Worm (Caenorhabditis elegans) whole organism, late embryonic: ENCODE measurements around the gene F44G4.1.
A peak's percentile ranks its signal among the peaks of the same experiment; 100 is the strongest.

ENCODE experiments used
- C08G9.2 ChIP-seq: sonication (generic microtip); optimal IDR thresholded peaks from 2 replicates; lab custom pipeline; 2016; ENCODE audit warnings: mild to moderate bottlenecking, missing genetic modification characterization, moderate library complexity, missing compliant biosample characterization
- F13H6.1 ChIP-seq: sonication (generic microtip); optimal IDR thresholded peaks from 2 replicates; lab custom pipeline; 2016; ENCODE audit warnings: missing genetic modification characterization, missing compliant biosample characterization
- K09A11.1 ChIP-seq: sonication (generic microtip); optimal IDR thresholded peaks from 2 replicates; lab custom pipeline; 2017; ENCODE audit warnings: antibody characterized with exemption, mild to moderate bottlenecking, missing genetic modification characterization, missing compliant biosample characterization; ENCODE audit not compliant: insufficient read depth
- Y22D7AL.16 ChIP-seq: sonication (generic microtip); optimal IDR thresholded peaks from 2 replicates; lab custom pipeline; 2016; ENCODE audit warnings: missing genetic modification characterization, missing compliant biosample characterization
- ceh-14 ChIP-seq: sonication (generic microtip); optimal IDR thresholded peaks from 2 replicates; lab custom pipeline; 2016; ENCODE audit warnings: missing genotype, missing genetic modification characterization, missing compliant biosample characterization
- ceh-18 ChIP-seq: sonication (generic microtip); optimal IDR thresholded peaks from 2 replicates; lab custom pipeline; 2016; ENCODE audit warnings: missing genetic modification characterization, missing compliant biosample characterization
- ceh-19 ChIP-seq: fragments of 200-800 bp; sonication (Bioruptor generic); optimal IDR thresholded peaks from 2 replicates; lab custom pipeline; 2018; ENCODE audit warnings: mild to moderate bottlenecking, missing genetic modification characterization, missing compliant biosample characterization
- ceh-24 ChIP-seq: sonication (generic microtip); optimal IDR thresholded peaks from 2 replicates; lab custom pipeline; 2016; ENCODE audit warnings: mild to moderate bottlenecking, missing genetic modification characterization, missing compliant biosample characterization
- ceh-31 ChIP-seq: sonication (generic microtip); optimal IDR thresholded peaks from 2 replicates; lab custom pipeline; 2016; ENCODE audit warnings: missing genetic modification characterization, missing compliant biosample characterization
- ceh-34 ChIP-seq: sonication (generic microtip); optimal IDR thresholded peaks from 2 replicates; lab custom pipeline; 2016; ENCODE audit warnings: mild to moderate bottlenecking, missing genetic modification characterization, missing compliant biosample characterization
- che-1 ChIP-seq: sonication (generic microtip); optimal IDR thresholded peaks from 2 replicates; lab custom pipeline; 2016; ENCODE audit warnings: mild to moderate bottlenecking, missing genetic modification characterization, missing compliant biosample characterization
- dve-1 ChIP-seq: sonication (generic microtip); optimal IDR thresholded peaks from 2 replicates; lab custom pipeline; 2017; ENCODE audit warnings: antibody characterized with exemption, mild to moderate bottlenecking, missing genetic modification characterization, missing compliant biosample characterization
- elt-2 ChIP-seq: sonication (generic microtip); optimal IDR thresholded peaks from 2 replicates; lab custom pipeline; 2016; ENCODE audit warnings: missing genetic modification reagents, missing genetic modification characterization, missing compliant biosample characterization
- elt-4 ChIP-seq: sonication (generic microtip); optimal IDR thresholded peaks from 2 replicates; lab custom pipeline; 2016; ENCODE audit warnings: missing genetic modification characterization, missing compliant biosample characterization
- eyg-1 ChIP-seq: sonication (generic microtip); optimal IDR thresholded peaks from 2 replicates; lab custom pipeline; 2016; ENCODE audit warnings: missing genotype, missing genetic modification characterization, missing compliant biosample characterization
- fax-1 ChIP-seq: sonication (generic microtip); optimal IDR thresholded peaks from 2 replicates; lab custom pipeline; 2016; ENCODE audit warnings: missing genotype, missing genetic modification characterization, missing compliant biosample characterization
- fkh-10 ChIP-seq: fragments of 150-350 bp; optimal IDR thresholded peaks from 2 replicates; lab custom pipeline; 2014; ENCODE audit warnings: missing biosample characterization, missing genetic modification reagents, missing genetic modification characterization
- fkh-6 ChIP-seq: sonication (generic microtip); optimal IDR thresholded peaks from 2 replicates; lab custom pipeline; 2016; ENCODE audit warnings: missing genetic modification characterization, missing compliant biosample characterization
- gmeb-2 ChIP-seq: sonication (generic microtip); optimal IDR thresholded peaks from 2 replicates; lab custom pipeline; 2016; ENCODE audit warnings: missing genetic modification characterization, inconsistent platforms, missing compliant biosample characterization
- hlh-13 ChIP-seq: fragments of 200-800 bp; sonication (Bioruptor generic); optimal IDR thresholded peaks from 2 replicates; lab custom pipeline; 2018; ENCODE audit warnings: mild to moderate bottlenecking, missing genetic modification characterization, missing compliant biosample characterization
- hlh-30 ChIP-seq: sonication (generic microtip); optimal IDR thresholded peaks from 2 replicates; lab custom pipeline; 2017; ENCODE audit warnings: antibody characterized with exemption, missing genetic modification characterization, missing compliant biosample characterization; ENCODE audit not compliant: insufficient read depth
- hlh-6 ChIP-seq: sonication (generic microtip); optimal IDR thresholded peaks from 2 replicates; lab custom pipeline; 2016; ENCODE audit warnings: missing genotype, missing genetic modification characterization, missing compliant biosample characterization
- lim-6 ChIP-seq: sonication (generic microtip); optimal IDR thresholded peaks from 2 replicates; lab custom pipeline; 2016; ENCODE audit warnings: missing genetic modification characterization, missing compliant biosample characterization
- lin-11 ChIP-seq: fragments of 200-800 bp; sonication (Bioruptor generic); optimal IDR thresholded peaks from 2 replicates; lab custom pipeline; 2018; ENCODE audit warnings: mild to moderate bottlenecking, missing genetic modification characterization, missing compliant biosample characterization
- nhr-11 ChIP-seq: fragments of 150-350 bp; optimal IDR thresholded peaks from 2 replicates; lab custom pipeline; 2014; ENCODE audit warnings: missing biosample characterization, missing genetic modification characterization
- nhr-232 ChIP-seq: sonication (generic microtip); optimal IDR thresholded peaks from 2 replicates; lab custom pipeline; 2016; ENCODE audit warnings: missing genetic modification characterization, missing compliant biosample characterization
- pag-3 ChIP-seq: sonication (generic microtip); optimal IDR thresholded peaks from 2 replicates; lab custom pipeline; 2016; ENCODE audit warnings: missing compliant biosample characterization, missing genetic modification characterization, borderline replicate concordance
- pha-4 ChIP-seq: fragments of 150-350 bp; optimal IDR thresholded peaks from 2 replicates; lab custom pipeline; 2018; ENCODE audit warnings: missing biosample characterization, missing genetic modification reagents, missing genetic modification characterization
- pqm-1 ChIP-seq: sonication (generic microtip); optimal IDR thresholded peaks from 2 replicates; lab custom pipeline; 2016; ENCODE audit warnings: missing genetic modification characterization, missing compliant biosample characterization
- syd-9 ChIP-seq: sonication (generic microtip); optimal IDR thresholded peaks from 2 replicates; lab custom pipeline; 2016; ENCODE audit warnings: mild to moderate bottlenecking, missing genetic modification characterization, moderate library complexity, missing compliant biosample characterization
- tbx-2 ChIP-seq: sonication (generic microtip); optimal IDR thresholded peaks from 2 replicates; lab custom pipeline; 2016; ENCODE audit warnings: missing genetic modification characterization, missing compliant biosample characterization
- ttx-3 ChIP-seq: sonication (generic microtip); optimal IDR thresholded peaks from 2 replicates; lab custom pipeline; 2016; ENCODE audit warnings: missing genetic modification reagents, missing genetic modification characterization, missing compliant biosample characterization
- unc-3 ChIP-seq, 2 experiments: fragments of 200-800 bp in 1 of 2; sonication (Bioruptor generic) in 1 of 2; sonication (generic microtip) in 1 of 2; conservative IDR thresholded peaks in 1 of 2; optimal IDR thresholded peaks in 1 of 2; 2 replicates each; pipeline versions ENCODE4 v1.3.6 to Lab custom; 2016 to 2022; ENCODE audit warnings: missing compliant biosample characterization in 2 of 2, missing genetic modification characterization in 2 of 2, missing genetic modification reagents in 1 of 2
- unc-42 ChIP-seq: sonication (generic microtip); optimal IDR thresholded peaks from 2 replicates; lab custom pipeline; 2016; ENCODE audit warnings: missing genotype, missing genetic modification characterization, missing compliant biosample characterization
- unc-55 ChIP-seq: sonication (generic microtip); optimal IDR thresholded peaks from 2 replicates; lab custom pipeline; 2017; ENCODE audit warnings: missing biosample characterization, missing genetic modification reagents, missing genetic modification characterization

F44G4.1 gene

DNA sequence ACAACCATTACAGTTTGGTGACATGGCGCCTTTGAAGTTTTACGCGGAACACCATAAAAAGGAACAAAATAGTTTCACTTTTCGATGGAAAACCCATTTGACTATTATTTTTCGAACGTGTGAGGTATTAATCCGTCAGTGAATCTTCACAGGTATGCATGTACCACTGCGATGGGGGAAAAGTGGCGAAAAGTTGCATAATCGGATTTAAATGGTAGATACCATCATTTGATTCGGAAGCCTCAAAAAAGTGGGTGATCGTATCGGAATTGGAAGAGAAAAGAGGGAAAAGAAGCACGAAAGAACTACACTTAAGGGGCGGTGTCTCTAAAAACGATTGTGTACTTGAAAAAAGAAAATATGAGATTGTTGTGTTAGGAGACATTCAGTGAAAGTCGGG, 40.7 kb upstream of the F44G4.1 start (continued):
- TF ChIP-seq ttx-3 (tag; lab: Kevin White, UChicago) = no peak
- TF ChIP-seq ceh-18 (tag; lab: Kevin White, UChicago) = no peak
- no peak for TF ChIP-seq hlh-6 (tag; lab: Kevin White, UChicago)
- TF ChIP-seq hlh-13 (GFP tag; lab: Kevin White, UChicago) = no peak

DNA sequence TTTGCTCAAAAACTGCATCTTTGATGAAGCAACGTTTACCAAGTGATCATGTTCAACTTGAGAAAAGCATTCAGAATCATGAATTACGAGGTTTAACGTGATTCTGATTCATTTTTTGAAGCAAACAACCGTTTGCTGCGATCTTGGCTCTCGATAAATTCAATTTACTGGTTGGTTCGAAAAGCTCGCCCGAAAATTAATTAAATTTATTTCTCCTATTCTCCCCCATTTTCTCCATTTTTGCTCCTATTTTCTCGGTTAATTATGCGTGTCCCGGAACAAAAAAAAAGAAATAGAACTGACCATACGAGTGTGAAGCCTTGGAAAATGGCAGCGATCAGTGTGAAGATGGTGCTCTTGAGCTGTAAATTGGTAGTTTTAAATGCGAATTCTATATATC, 37.5 kb upstream of the F44G4.1 start:
- peak; percentile 9 for TF ChIP-seq ceh-14 (tag; lab: Kevin White, UChicago)
- no peak for TF ChIP-seq Y22D7AL.16 (tag; lab: Kevin White, UChicago)
- peak; percentile 95 for TF ChIP-seq unc-42

DNA sequence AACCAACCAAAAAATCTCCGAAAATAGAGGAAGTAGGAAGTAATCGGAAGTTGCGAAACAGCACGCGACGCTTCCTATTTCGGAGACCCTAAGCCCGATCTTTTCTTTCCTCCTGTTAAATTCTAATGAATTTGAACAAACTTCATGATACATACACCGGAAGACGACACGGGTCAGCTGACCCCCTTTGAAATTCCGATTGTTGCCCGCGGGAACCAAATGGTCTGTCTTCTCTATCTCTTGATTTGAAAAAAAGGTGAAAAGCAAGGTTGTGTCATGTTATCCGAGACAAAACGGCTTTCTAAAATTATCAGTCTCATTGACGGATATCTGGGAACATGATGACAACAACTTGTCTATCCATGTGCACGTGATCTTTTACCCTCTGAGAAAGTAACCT, 35.4 kb upstream of the F44G4.1 start:
- no peak for TF ChIP-seq fax-1 (tag; lab: Kevin White, UChicago)
- no peak for TF ChIP-seq nhr-232 (tag; lab: Kevin White, UChicago)
- no peak for TF ChIP-seq nhr-11 (tag; lab: Kevin White, UChicago)
- peak; percentile 16 for TF ChIP-seq ceh-18 (tag; lab: Kevin White, UChicago)
- TF ChIP-seq fkh-6 (tag; lab: Kevin White, UChicago) = no peak
- peak; percentile 66 for TF ChIP-seq unc-55 (GFP tag; lab: Kevin White, UChicago)

DNA sequence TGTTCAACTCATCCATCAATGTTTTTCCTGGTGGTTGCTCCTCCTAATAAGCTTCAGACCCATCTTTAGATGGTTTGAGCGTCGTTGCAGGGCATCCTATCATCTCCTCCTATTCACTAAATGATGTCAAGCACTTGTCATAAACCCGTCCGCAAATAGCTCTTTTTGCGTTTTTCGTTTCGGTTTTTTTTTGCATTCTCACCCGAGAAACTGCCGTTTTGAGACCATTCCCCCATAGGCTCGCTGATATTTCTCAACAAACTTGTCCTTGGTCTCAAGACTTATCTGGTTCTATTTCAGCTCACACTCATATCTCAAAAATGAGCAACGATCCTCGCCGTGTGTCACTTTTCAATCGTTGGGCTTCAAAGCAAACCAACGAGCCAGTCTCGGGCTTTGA, 34.0 kb upstream of the F44G4.1 start, which contains the start of gene cal-2:
Gene cal-2, plus strand, starts transcription at position 301 of the 400 bp plus-strand sequence.
- TF ChIP-seq che-1 (tag; lab: Kevin White, UChicago) = no peak
- no peak for TF ChIP-seq K09A11.1 (tag; lab: Kevin White, UChicago)
- TF ChIP-seq ceh-18 (tag; lab: Kevin White, UChicago) = no peak
- no peak for TF ChIP-seq pag-3
- TF ChIP-seq lim-6 (tag; lab: Kevin White, UChicago) = no peak
- no peak for TF ChIP-seq ceh-34 (tag; lab: Kevin White, UChicago)
- TF ChIP-seq ceh-24 (tag; lab: Kevin White, UChicago) = no peak
- no peak for TF ChIP-seq eyg-1 (tag; lab: Kevin White, UChicago)
- no peak for TF ChIP-seq unc-42
- no peak for TF ChIP-seq unc-3 (GFP tag; conservative IDR thresholded peaks at IDR 0.05; lab: Robert Waterston, UW)
- no peak for TF ChIP-seq unc-3 (tag; optimal IDR thresholded peaks at IDR 0.05; lab: Kevin White, UChicago)
- TF ChIP-seq unc-55 (GFP tag; lab: Kevin White, UChicago) = no peak
- no peak for TF ChIP-seq hlh-6 (tag; lab: Kevin White, UChicago)
- no peak for TF ChIP-seq C08G9.2 (tag; lab: Kevin White, UChicago)
- TF ChIP-seq lin-11 (tag; lab: Kevin White, UChicago) = no peak
- TF ChIP-seq dve-1 (tag; lab: Kevin White, UChicago) = no peak
- no peak for TF ChIP-seq ceh-31 (tag; lab: Kevin White, UChicago)
- no peak for TF ChIP-seq fkh-10 (GFP tag; lab: Kevin White, UChicago)
- TF ChIP-seq F13H6.1 = no peak

DNA sequence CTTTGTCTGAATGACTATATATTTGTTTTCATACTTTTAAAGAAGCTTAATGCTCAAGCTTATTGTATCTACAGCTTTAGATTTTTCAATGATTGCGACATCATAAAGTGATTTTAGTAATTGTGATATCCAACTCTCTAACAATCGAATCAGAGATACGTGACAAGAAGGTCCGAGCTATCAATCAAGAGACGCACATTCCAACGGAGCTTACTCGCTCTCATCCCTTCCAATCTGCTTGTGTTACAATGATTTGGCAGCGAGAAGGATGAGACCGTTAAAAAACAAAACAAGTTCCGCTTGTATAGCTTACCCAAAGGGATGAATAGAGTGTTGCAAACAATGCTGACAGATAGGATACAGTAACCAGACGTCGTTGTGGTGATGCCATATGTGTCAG, 33.0 kb upstream of the F44G4.1 start:
- no peak for TF ChIP-seq gmeb-2
- no peak for TF ChIP-seq Y22D7AL.16 (tag; lab: Kevin White, UChicago)
- TF ChIP-seq unc-55 (GFP tag; lab: Kevin White, UChicago) = peak; percentile 70
- TF ChIP-seq pqm-1 (tag; lab: Kevin White, UChicago) = no peak

DNA sequence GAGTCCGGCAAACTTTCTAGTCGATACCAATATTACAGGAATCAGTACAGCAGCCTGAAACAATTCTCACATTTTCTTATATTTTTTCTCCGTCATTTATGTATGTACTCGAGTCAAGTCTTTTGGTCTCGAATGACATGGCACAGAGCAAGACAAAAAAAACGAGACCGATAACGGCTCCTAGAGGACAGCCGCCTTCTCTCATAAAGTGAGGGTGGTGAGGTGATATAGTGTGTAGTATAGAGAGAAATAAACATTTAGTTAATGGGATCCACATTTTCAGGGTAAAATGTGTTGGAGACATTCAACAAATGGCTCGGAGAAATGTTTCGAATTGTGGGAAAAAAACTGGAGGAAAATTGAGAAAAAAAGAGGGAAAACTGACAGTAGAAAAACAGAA, 32.2 kb upstream of the F44G4.1 start:
- TF ChIP-seq elt-2 (no peak), ceh-18 (tag; lab: Kevin White, UChicago) (peak; percentile 42)
- TF ChIP-seq, all 69 proteins: peak for 1

DNA sequence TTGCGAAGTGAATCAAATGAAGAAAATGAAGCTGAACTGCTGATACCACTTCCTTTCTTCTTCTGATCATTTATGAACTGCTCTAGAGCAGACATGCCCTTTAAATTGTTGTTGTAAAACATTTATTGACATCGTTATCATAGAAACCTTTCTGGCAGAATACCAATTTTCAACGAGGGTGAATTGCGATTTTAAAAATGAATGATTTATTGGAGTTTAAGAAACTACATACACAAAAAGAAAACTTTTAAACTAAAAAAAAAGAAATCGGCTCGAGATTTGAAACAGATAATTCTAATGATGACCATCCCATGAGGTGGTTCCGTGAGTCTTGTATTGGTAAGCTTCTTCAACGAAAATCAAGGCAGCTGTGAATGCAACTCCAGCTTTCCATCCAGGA, 30.4 kb upstream of the F44G4.1 start, which contains the start of gene sftd-3:
Gene sftd-3, minus strand, starts transcription at position 101 of the 400 bp plus-strand sequence.
- TF ChIP-seq hlh-30 (tag; lab: Kevin White, UChicago) = no peak
- TF ChIP-seq hlh-13 (GFP tag; lab: Kevin White, UChicago) = no peak
- no peak for TF ChIP-seq gmeb-2
- TF ChIP-seq elt-4 (tag; lab: Kevin White, UChicago) = no peak
- TF ChIP-seq unc-55 (GFP tag; lab: Kevin White, UChicago) = no peak
- TF ChIP-seq pha-4 (tag; lab: Kevin White, UChicago) = no peak
- TF ChIP-seq tbx-2 (tag; lab: Kevin White, UChicago) = no peak
- TF ChIP-seq ceh-19 = no peak
- no peak for TF ChIP-seq syd-9 (tag; lab: Kevin White, UChicago)
- TF ChIP-seq, all 69 proteins: peak for 0
